Worm (Caenorhabditis elegans): ENCODE results near the gene F57B1.1.

DNA sequence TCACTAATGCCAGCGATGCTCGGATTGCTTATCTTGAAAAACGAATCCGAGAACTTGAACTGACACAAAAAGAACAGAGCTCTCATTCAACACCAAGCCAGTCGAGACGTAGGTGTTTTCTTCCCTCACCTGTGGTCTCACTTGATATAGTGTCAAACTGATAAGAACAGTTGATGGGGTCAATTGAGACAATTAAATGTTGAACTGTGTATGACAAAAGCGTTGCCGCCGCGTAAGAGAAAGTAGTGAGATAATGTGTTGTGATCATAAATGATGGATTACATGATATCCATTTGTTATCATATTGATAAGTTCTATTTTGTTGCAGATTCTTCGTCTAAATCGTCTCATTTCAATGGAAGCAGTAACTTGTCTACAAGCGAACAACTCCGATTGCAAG is 21.7 kb downstream of the F57B1.1 start:
- TF ChIP-seq ztf-11 (tag; optimal IDR thresholded peaks at IDR 0.05) (no peak), nhr-28 (tag; optimal IDR thresholded peaks at IDR 0.05) (peak; percentile 56), snpc-4 (tag; optimal IDR thresholded peaks at IDR 0.05) (no peak), jun-1 (tag; optimal IDR thresholded peaks at IDR 0.05) (no peak), nhr-11 (tag; optimal IDR thresholded peaks at IDR 0.05) (no peak), egl-27 (tag; optimal IDR thresholded peaks at IDR 0.05) (no peak)

All from whole organism, L4 larva.